Fruit fly (Drosophila melanogaster): Measurements from ENCODE around the gene Or98b.

Or98b gene

DNA sequence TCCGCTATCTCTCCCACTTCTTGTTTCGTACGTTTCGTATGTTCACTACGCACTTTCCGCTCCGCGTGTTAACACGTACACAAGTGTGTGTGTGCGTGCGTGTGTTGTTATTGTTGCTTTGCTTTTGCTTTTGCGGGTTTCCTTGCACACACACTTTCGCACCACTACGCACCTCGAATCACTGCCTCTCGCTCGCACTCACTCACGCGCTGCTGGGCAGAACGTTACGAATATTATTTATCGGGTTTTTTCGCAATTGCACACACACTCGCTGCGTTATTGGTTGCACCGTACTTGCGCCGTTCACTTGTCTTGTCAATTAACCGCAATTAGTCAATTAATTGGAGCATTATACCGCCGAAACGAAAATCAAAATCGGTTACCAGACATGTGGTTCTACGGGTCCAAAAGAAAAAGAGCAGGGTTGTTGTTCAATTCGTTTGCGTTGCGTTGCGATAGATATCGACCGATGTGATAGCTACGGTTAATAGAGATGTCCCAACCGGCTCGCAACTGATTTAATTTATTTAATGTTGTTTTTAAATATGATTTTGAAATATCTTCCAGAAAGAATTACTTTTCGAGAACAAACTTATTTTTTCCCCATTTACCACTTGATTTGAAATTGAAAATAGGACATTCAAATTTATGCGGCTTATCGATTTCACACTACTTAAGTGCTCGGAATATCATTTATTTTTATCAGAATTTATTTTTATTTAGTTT, 15.8 kb upstream of the Or98b start, which contains the start of gene larp (continued):
- TF ChIP-seq CG15514 (GFP tag; optimal IDR thresholded peaks at IDR 0.05): peak; percentile 58
- peak; percentile 13 for TF ChIP-seq CG6813 (GFP tag; optimal IDR thresholded peaks at IDR 0.05)
- TF ChIP-seq tap (tag; optimal IDR thresholded peaks at IDR 0.05): no peak
- peak; percentile 76 for TF ChIP-seq lmd (GFP tag; IDR thresholded peaks at IDR 0.05)
- TF ChIP-seq NC2α (GFP tag; optimal IDR thresholded peaks at IDR 0.05): peak; percentile 51
- peak; percentile 28 for TF ChIP-seq Oli (tag; optimal IDR thresholded peaks at IDR 0.05)
- peak; percentile 31 for TF ChIP-seq CG9876 (GFP tag; optimal IDR thresholded peaks at IDR 0.05)
- no peak for TF ChIP-seq CG10565 (GFP tag; optimal IDR thresholded peaks at IDR 0.05)
- peak; percentile 50 for TF ChIP-seq CG3995 (GFP tag; optimal IDR thresholded peaks at IDR 0.05)
- peak; percentile 53 for TF ChIP-seq CG12769 (tag; optimal IDR thresholded peaks at IDR 0.05)
- TF ChIP-seq nmo (GFP tag; optimal IDR thresholded peaks at IDR 0.05): peak; percentile 80
- TF ChIP-seq ftz-f1 (GFP tag; optimal IDR thresholded peaks at IDR 0.05): no peak
- TF ChIP-seq CG10267 (tag; optimal IDR thresholded peaks at IDR 0.05): peak; percentile 39
- TF ChIP-seq Atf-2 (GFP tag; optimal IDR thresholded peaks at IDR 0.05): peak; percentile 41
- TF ChIP-seq dpn (GFP tag; optimal IDR thresholded peaks at IDR 0.05): peak; percentile 74 to 78
- no peak for TF ChIP-seq jing (GFP tag; optimal IDR thresholded peaks at IDR 0.05)
- peak; percentile 18 for TF ChIP-seq slp2 (GFP tag; optimal IDR thresholded peaks at IDR 0.05)
- peak; percentile 54; the same call in 1 of the 2 replicates for TF ChIP-seq wor (GFP tag; IDR thresholded peaks at IDR 0.05)
- no peak for TF ChIP-seq ATbp (GFP tag; optimal IDR thresholded peaks at IDR 0.05)
- 0 out of 2 replicates have a peak, but pooled peaks have one; percentile 51 for TF ChIP-seq Poxn (GFP tag; IDR thresholded peaks at IDR 0.05)
- TF ChIP-seq CG9797 (GFP tag; optimal IDR thresholded peaks at IDR 0.05): peak; percentile 39
- peak; percentile 19 for TF ChIP-seq btn (GFP tag; optimal IDR thresholded peaks at IDR 0.05)
- TF ChIP-seq Bdp1 (GFP tag; optimal IDR thresholded peaks at IDR 0.05): peak; percentile 43
- peak; percentile 73 for TF ChIP-seq E2f1 (GFP tag; IDR thresholded peaks at IDR 0.05)
- peak; percentile 63 for TF ChIP-seq CG4854 (GFP tag; optimal IDR thresholded peaks at IDR 0.05)
- TF ChIP-seq CG14667 (GFP tag; IDR thresholded peaks at IDR 0.05): peak; percentile 51
- no peak for TF ChIP-seq fru (optimal IDR thresholded peaks at IDR 0.05)
- TF ChIP-seq wek (GFP tag; optimal IDR thresholded peaks at IDR 0.05): no peak
- peak; percentile 63 for TF ChIP-seq Hr3 (GFP tag; optimal IDR thresholded peaks at IDR 0.05)
- peak; percentile 70 for TF ChIP-seq CG9609 (GFP tag; optimal IDR thresholded peaks at IDR 0.05)
- TF ChIP-seq Sox102F (GFP tag; optimal IDR thresholded peaks at IDR 0.05): peak; percentile 67
- TF ChIP-seq Scr (GFP tag; IDR thresholded peaks at IDR 0.05; ENCODE audit: partially characterized antibody): peak; percentile 96
- peak; percentile 86 for TF ChIP-seq psq (GFP tag; optimal IDR thresholded peaks at IDR 0.05)
- peak; percentile 70 for TF ChIP-seq sug (tag; optimal IDR thresholded peaks at IDR 0.05)
- peak; percentile 54; the same call in 1 of the 3 replicates for TF ChIP-seq CG7357 (GFP tag; IDR thresholded peaks at IDR 0.05)
- peak; percentile 33 for TF ChIP-seq CG11723 (GFP tag; optimal IDR thresholded peaks at IDR 0.05)
- TF ChIP-seq CG13287 (GFP tag; IDR thresholded peaks at IDR 0.05; ENCODE audit: partially characterized antibody): peak; percentile 92
- peak; percentile 68 for TF ChIP-seq CG7372 (GFP tag; IDR thresholded peaks at IDR 0.05)
- TF ChIP-seq CG34422 (GFP tag; IDR thresholded peaks at IDR 0.05): peak; percentile 78
- TF ChIP-seq Taf1 (GFP tag; IDR thresholded peaks at IDR 0.05): peak; percentile 46; the same call in 1 of the 2 replicates
- TF ChIP-seq BEAF-32 (GFP tag; optimal IDR thresholded peaks at IDR 0.05): peak; percentile 97
- TF ChIP-seq Mrtf (GFP tag; IDR thresholded peaks at IDR 0.05): no peak
- peak; percentile 96 for TF ChIP-seq inv (GFP tag; IDR thresholded peaks at IDR 0.05; ENCODE audit: partially characterized antibody)
- peak; percentile 30 for TF ChIP-seq Blimp-1 (GFP tag; optimal IDR thresholded peaks at IDR 0.05)
- TF ChIP-seq CG1792 (GFP tag; optimal IDR thresholded peaks at IDR 0.05): no peak
- no peak for TF ChIP-seq TFAM (GFP tag; optimal IDR thresholded peaks at IDR 0.05)
- TF ChIP-seq slou (GFP tag; optimal IDR thresholded peaks at IDR 0.05): peak; percentile 36
- no peak for TF ChIP-seq CG6854 (GFP tag; optimal IDR thresholded peaks at IDR 0.05)
- TF ChIP-seq row (GFP tag; IDR thresholded peaks at IDR 0.05): peak; percentile 91
